Fruit fly (Drosophila melanogaster): Measurements from ENCODE around the gene VAChT.

The VAChT gene

DNA sequence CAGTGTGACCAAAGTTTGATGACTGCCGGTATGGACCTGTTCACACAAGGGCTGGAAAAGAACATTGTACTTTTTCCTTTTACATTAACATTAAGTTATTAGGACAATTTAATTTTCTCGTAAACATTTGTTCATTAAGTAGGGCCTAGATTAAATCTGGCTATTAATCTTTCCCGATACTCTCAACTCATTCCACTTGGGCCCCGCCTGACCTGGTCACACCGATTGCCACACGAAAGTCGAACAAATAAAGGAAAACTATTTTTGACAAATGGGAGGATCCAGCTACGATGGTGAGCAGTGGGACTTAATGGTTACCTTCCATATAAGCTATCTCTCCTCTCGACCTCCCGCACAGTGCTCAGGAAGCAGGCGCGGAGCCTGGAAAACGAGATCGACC lies 41.8 kb upstream of the VAChT start, which contains the start of the genes Cpsf73 and Gos28 (continued):
- TF ChIP-seq ato (GFP tag; IDR thresholded peaks at IDR 0.05; ENCODE audit: partially characterized antibody), result no peak
- TF ChIP-seq ems (GFP tag; optimal IDR thresholded peaks at IDR 0.05), result no peak
- no peak for TF ChIP-seq Mad (GFP tag; optimal IDR thresholded peaks at IDR 0.05)
- peak; percentile 81 for TF ChIP-seq MESR4 (GFP tag; optimal IDR thresholded peaks at IDR 0.05)
- peak in 1 of 3 experiments; percentile 24 for TF ChIP-seq lola (GFP tag; optimal IDR thresholded peaks at IDR 0.05)
- no peak for TF ChIP-seq Hey (tag; optimal IDR thresholded peaks at IDR 0.05)
- TF ChIP-seq C15 (GFP tag; IDR thresholded peaks at IDR 0.05), result no peak
- TF ChIP-seq CG10274 (GFP tag; optimal IDR thresholded peaks at IDR 0.05), result no peak
- no peak for TF ChIP-seq CG34376 (GFP tag; optimal IDR thresholded peaks at IDR 0.05)
- TF ChIP-seq CG10431 (GFP tag; optimal IDR thresholded peaks at IDR 0.05), result no peak
- TF ChIP-seq CG11504 (tag; optimal IDR thresholded peaks at IDR 0.05), result peak; percentile 67
- TF ChIP-seq dan (GFP tag; IDR thresholded peaks at IDR 0.05), result no peak
- TF ChIP-seq CG8924 (tag; optimal IDR thresholded peaks at IDR 0.05), result no peak
- no peak for TF ChIP-seq Atf3 (GFP tag; optimal IDR thresholded peaks at IDR 0.05)
- TF ChIP-seq Hsf (GFP tag; optimal IDR thresholded peaks at IDR 0.05), result peak; percentile 0
- TF ChIP-seq HLH54F (GFP tag; optimal IDR thresholded peaks at IDR 0.05), result peak; percentile 53
- TF ChIP-seq bbx (GFP tag; IDR thresholded peaks at IDR 0.05; ENCODE audit: partially characterized antibody), result peak; percentile 47; the same call in 1 of the 2 replicates
- 0 out of 3 replicates have a peak, but pooled peaks have one; percentile 40 for TF ChIP-seq zfh1 (GFP tag; IDR thresholded peaks at IDR 0.05)
- TF ChIP-seq z (GFP tag; IDR thresholded peaks at IDR 0.05), result no peak
- no peak for TF ChIP-seq CG6791 (GFP tag; IDR thresholded peaks at IDR 0.05; ENCODE audit: partially characterized antibody)
- TF ChIP-seq Dll (GFP tag; IDR thresholded peaks at IDR 0.05; ENCODE audit: partially characterized antibody), result peak; percentile 60; the same call in 1 of the 4 replicates
- peak; percentile 62 for TF ChIP-seq CG3847 (GFP tag; IDR thresholded peaks at IDR 0.05)
- peak; percentile 21 for TF ChIP-seq kah (GFP tag; optimal IDR thresholded peaks at IDR 0.05)
- no peak for TF ChIP-seq CG10565 (GFP tag; optimal IDR thresholded peaks at IDR 0.05)
- no peak for TF ChIP-seq Dfd (GFP tag; optimal IDR thresholded peaks at IDR 0.05)
- no peak for TF ChIP-seq CG5180 (GFP tag; optimal IDR thresholded peaks at IDR 0.05)
- TF ChIP-seq nerfin-1 (tag; optimal IDR thresholded peaks at IDR 0.05), result peak; percentile 41
- TF ChIP-seq CG32532 (GFP tag; IDR thresholded peaks at IDR 0.05), result no peak
- TF ChIP-seq PHDP (tag; optimal IDR thresholded peaks at IDR 0.05), result peak; percentile 21
- TF ChIP-seq E2f1 (GFP tag; IDR thresholded peaks at IDR 0.05), result no peak
- TF ChIP-seq Bdp1 (GFP tag; optimal IDR thresholded peaks at IDR 0.05), result no peak
- no peak for TF ChIP-seq sens-2 (GFP tag; IDR thresholded peaks at IDR 0.05)
- no peak for TF ChIP-seq CG14667 (GFP tag; IDR thresholded peaks at IDR 0.05)
- peak; percentile 78; the same call in 2 of the 3 replicates for TF ChIP-seq CG34422 (GFP tag; IDR thresholded peaks at IDR 0.05)
- peak; percentile 42; the same call in 1 of the 3 replicates for TF ChIP-seq CG17361 (GFP tag; IDR thresholded peaks at IDR 0.05)
- TF ChIP-seq Lhr (GFP tag; optimal IDR thresholded peaks at IDR 0.05), result peak; percentile 22
- TF ChIP-seq CG18764 (GFP tag; optimal IDR thresholded peaks at IDR 0.05), result no peak
- TF ChIP-seq Adf1 (GFP tag; IDR thresholded peaks at IDR 0.05), result no peak
- no peak for TF ChIP-seq p53 (GFP tag; optimal IDR thresholded peaks at IDR 0.05)
- TF ChIP-seq CG13624 (GFP tag; optimal IDR thresholded peaks at IDR 0.05), result no peak
- no peak for TF ChIP-seq fd96Cb (tag; optimal IDR thresholded peaks at IDR 0.05)
- no peak for TF ChIP-seq CG31441 (GFP tag; IDR thresholded peaks at IDR 0.05)
- no peak for TF ChIP-seq CG8089 (GFP tag; optimal IDR thresholded peaks at IDR 0.05)
- no peak for TF ChIP-seq CG1529 (GFP tag; optimal IDR thresholded peaks at IDR 0.05)
- no peak for TF ChIP-seq Asciz (GFP tag; optimal IDR thresholded peaks at IDR 0.05)
- TF ChIP-seq gsb-n (tag; optimal IDR thresholded peaks at IDR 0.05), result no peak
- no peak for TF ChIP-seq CG9215 (GFP tag; IDR thresholded peaks at IDR 0.05)
- TF ChIP-seq CG3065 (GFP tag; optimal IDR thresholded peaks at IDR 0.05), result no peak
- peak; percentile 1 for TF ChIP-seq zen (tag; optimal IDR thresholded peaks at IDR 0.05)
- TF ChIP-seq CG4360 (GFP tag; IDR thresholded peaks at IDR 0.05), result no peak
- no peak for TF ChIP-seq fu2 (GFP tag; optimal IDR thresholded peaks at IDR 0.05)

All from whole organism, embryonic.